Worm (Caenorhabditis elegans): ENCODE measurements around the gene F55H2.7.

F55H2.7 gene

DNA sequence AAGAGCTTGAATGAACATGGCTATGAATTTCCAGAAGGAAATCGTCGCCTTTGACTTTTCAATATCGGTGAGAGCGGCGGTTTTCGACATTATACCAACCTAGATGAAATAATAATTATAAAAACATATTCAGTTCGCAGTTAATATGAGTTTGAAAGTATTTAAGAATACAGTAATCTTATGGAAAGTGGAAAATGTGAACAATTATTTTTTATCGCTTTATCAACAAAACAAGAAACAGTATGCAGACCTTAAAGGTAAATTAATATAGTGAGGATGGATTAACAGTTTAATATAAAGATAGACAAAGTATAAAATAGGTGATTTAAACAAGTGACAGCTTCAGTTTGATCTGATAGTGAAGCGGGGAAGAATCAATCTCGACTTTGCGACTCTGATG lies 42.4 kb upstream of the F55H2.7 start, which contains the start of gene C48B4.6:
Gene C48B4.6 (minus strand): TSS at position 101 of the 400 bp plus-strand sequence.
- TF ChIP-seq nhr-23 (tag; optimal IDR thresholded peaks at IDR 0.05) (no peak), aly-2 (tag; optimal IDR thresholded peaks at IDR 0.05) (no peak), ceh-16 (tag; optimal IDR thresholded peaks at IDR 0.05) (no peak), unc-39 (tag; optimal IDR thresholded peaks at IDR 0.05) (no peak), nhr-25 (tag; optimal IDR thresholded peaks at IDR 0.05) (no peak), sma-9 (GFP tag; optimal IDR thresholded peaks at IDR 0.05) (no peak), sma-9 (tag; optimal IDR thresholded peaks at IDR 0.05) (no peak)

DNA sequence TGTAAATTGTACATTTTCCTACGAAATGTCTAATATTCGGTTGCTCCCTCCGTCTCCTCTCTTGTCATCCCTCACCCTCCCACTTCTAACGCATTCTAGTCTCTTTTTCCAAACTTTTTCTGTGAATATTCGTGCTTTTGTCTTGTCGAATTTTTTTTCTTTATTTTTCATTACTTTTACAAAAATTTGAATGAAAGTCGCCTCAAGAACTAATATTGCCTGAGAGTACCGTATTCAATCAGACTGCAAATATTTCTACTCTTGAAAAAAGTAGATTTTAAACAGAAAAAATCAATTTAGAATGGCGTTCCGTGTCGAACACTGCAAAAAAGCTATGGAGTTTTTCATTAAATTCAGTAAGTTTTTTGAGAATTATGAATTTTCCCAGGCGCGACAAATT lies 40.3 kb upstream of the F55H2.7 start, which contains the start of gene ZK1098.11:
Gene ZK1098.11 (plus strand): TSS at position 301 of the 400 bp plus-strand sequence.
- no peak for TF ChIP-seq snpc-4 (tag; optimal IDR thresholded peaks at IDR 0.05)
- TF ChIP-seq lin-39 (tag; optimal IDR thresholded peaks at IDR 0.05), result no peak
- no peak for TF ChIP-seq elt-1 (tag; optimal IDR thresholded peaks at IDR 0.05)
- no peak for TF ChIP-seq lin-11 (tag; optimal IDR thresholded peaks at IDR 0.05)

DNA sequence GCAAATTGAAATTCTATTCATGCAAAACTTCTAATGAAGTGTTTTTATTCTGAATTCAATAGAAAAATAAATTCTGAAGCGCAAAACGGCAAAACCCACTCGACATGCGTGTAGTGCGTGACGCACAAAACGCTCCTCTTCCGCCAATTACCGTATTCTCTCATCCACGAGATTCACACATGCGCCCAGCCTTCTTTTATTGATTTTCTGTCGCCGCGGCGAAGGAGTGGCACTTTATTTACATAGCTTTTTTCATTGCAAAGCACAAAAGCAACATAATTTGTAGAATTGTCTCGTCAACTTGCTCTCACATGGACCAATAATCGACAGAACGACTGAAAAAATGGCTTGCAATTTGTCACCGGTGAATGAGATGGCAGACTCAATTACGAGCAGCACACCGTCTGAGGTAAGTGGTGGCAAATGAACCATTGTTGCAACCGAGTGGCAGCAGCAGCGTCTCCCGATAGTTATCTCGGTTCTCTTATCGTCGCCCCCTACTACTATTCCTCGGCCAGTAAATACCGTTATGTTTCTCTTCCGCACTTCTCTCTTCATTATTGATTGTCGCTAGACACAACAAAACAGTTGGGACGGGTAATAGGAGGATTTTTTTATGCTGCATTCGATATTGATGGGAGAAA lies 30.1 kb upstream of the F55H2.7 start, which contains the start of gene unc-16:
Gene unc-16 (plus strand): TSS at position 243 of the 644 bp plus-strand sequence.
- no peak for TF ChIP-seq dmd-4 (tag; optimal IDR thresholded peaks at IDR 0.05)
- peak; percentile 81 for TF ChIP-seq ceh-82 (tag; optimal IDR thresholded peaks at IDR 0.05)
- TF ChIP-seq nhr-12 (tag; optimal IDR thresholded peaks at IDR 0.05), result no peak
- TF ChIP-seq alr-1 (tag; optimal IDR thresholded peaks at IDR 0.05), result no peak
- no peak for TF ChIP-seq elt-3 (tag; optimal IDR thresholded peaks at IDR 0.05)
- TF ChIP-seq fos-1 (tag; optimal IDR thresholded peaks at IDR 0.05), result peak; percentile 21
- TF ChIP-seq skn-1 (tag; optimal IDR thresholded peaks at IDR 0.05), result no peak
- no peak for TF ChIP-seq lin-39 (tag; optimal IDR thresholded peaks at IDR 0.05)
- peak; percentile 64 to 91 for TF ChIP-seq mdl-1 (tag; optimal IDR thresholded peaks at IDR 0.05)
- TF ChIP-seq nhr-129 (tag; optimal IDR thresholded peaks at IDR 0.05), result peak; percentile 85
- TF ChIP-seq nhr-23 (tag; optimal IDR thresholded peaks at IDR 0.05), result no peak
- TF ChIP-seq mab-5 (tag; optimal IDR thresholded peaks at IDR 0.05), result peak; percentile 80
- TF ChIP-seq sma-3 (GFP tag; optimal IDR thresholded peaks at IDR 0.05), result peak; percentile 80
- TF ChIP-seq elt-1 (tag; optimal IDR thresholded peaks at IDR 0.05), result no peak
- peak; percentile 90 for TF ChIP-seq lin-11 (tag; optimal IDR thresholded peaks at IDR 0.05)
- TF ChIP-seq nhr-21 (tag; optimal IDR thresholded peaks at IDR 0.05), result peak; percentile 76
- TF ChIP-seq lsy-2 (tag; optimal IDR thresholded peaks at IDR 0.05), result peak; percentile 99 to 100
- peak; percentile 98 for TF ChIP-seq C34F6.9 (tag; optimal IDR thresholded peaks at IDR 0.05)
- TF ChIP-seq nhr-10 (tag; optimal IDR thresholded peaks at IDR 0.05), result no peak
- TF ChIP-seq ztf-4 (tag; optimal IDR thresholded peaks at IDR 0.05), result peak; percentile 62
- no peak for TF ChIP-seq peb-1 (tag; optimal IDR thresholded peaks at IDR 0.05)
- no peak for TF ChIP-seq nhr-237 (tag; optimal IDR thresholded peaks at IDR 0.05)
- no peak for TF ChIP-seq mbf-1 (tag; optimal IDR thresholded peaks at IDR 0.05)
- TF ChIP-seq zag-1 (tag; optimal IDR thresholded peaks at IDR 0.05), result peak; percentile 66
- TF ChIP-seq gmeb-1 (tag; optimal IDR thresholded peaks at IDR 0.05), result peak; percentile 75
- TF ChIP-seq crh-2 (tag; optimal IDR thresholded peaks at IDR 0.05), result peak; percentile 89
- TF ChIP-seq unc-55 (GFP tag; optimal IDR thresholded peaks at IDR 0.05), result peak; percentile 96
- no peak for TF ChIP-seq aly-2 (tag; optimal IDR thresholded peaks at IDR 0.05)
- TF ChIP-seq F13H6.1 (tag; optimal IDR thresholded peaks at IDR 0.05), result peak; percentile 91
- TF ChIP-seq ztf-1 (GFP tag; conservative IDR thresholded peaks at IDR 0.05), result no peak
- TF ChIP-seq nhr-25 (tag; optimal IDR thresholded peaks at IDR 0.05), result peak; percentile 84
- TF ChIP-seq snpc-4 (tag; optimal IDR thresholded peaks at IDR 0.05), result peak; percentile 83
- TF ChIP-seq blmp-1 (tag; optimal IDR thresholded peaks at IDR 0.05; ENCODE audit: insufficient read depth), result no peak
- TF ChIP-seq egl-27 (tag; optimal IDR thresholded peaks at IDR 0.05), result peak; percentile 73
- peak; percentile 54 for TF ChIP-seq nhr-6 (tag; optimal IDR thresholded peaks at IDR 0.05)
- no peak for TF ChIP-seq R02D3.7 (tag; optimal IDR thresholded peaks at IDR 0.05)
- TF ChIP-seq unc-62 (GFP tag; optimal IDR thresholded peaks at IDR 0.05), result no peak
- no peak for TF ChIP-seq ceh-16 (tag; optimal IDR thresholded peaks at IDR 0.05)
- no peak for TF ChIP-seq nhr-77 (tag; optimal IDR thresholded peaks at IDR 0.05)
- TF ChIP-seq sma-9 (GFP tag; optimal IDR thresholded peaks at IDR 0.05), result peak; percentile 78
- no peak for TF ChIP-seq sma-9 (tag; optimal IDR thresholded peaks at IDR 0.05)
- peak; percentile 82 for TF ChIP-seq sem-4 (tag; optimal IDR thresholded peaks at IDR 0.05)
- TF ChIP-seq ztf-11 (tag; optimal IDR thresholded peaks at IDR 0.05), result no peak
- no peak for TF ChIP-seq unc-39 (tag; optimal IDR thresholded peaks at IDR 0.05)
- TF ChIP-seq lin-13 (GFP tag; optimal IDR thresholded peaks at IDR 0.05), result peak; percentile 69
- peak; percentile 9 for TF ChIP-seq ZK546.5 (tag; optimal IDR thresholded peaks at IDR 0.05)
- peak; percentile 2 for TF ChIP-seq Y55F3AM.14 (GFP tag; optimal IDR thresholded peaks at IDR 0.05)
- TF ChIP-seq ama-1 (optimal IDR thresholded peaks at IDR 0.05), result peak; percentile 84
- no peak for TF ChIP-seq nhr-11 (tag; optimal IDR thresholded peaks at IDR 0.05)

Measured in whole organism, L2 larva.